Fruit fly (Drosophila melanogaster): ENCODE data around the gene Cnb.

DNA sequence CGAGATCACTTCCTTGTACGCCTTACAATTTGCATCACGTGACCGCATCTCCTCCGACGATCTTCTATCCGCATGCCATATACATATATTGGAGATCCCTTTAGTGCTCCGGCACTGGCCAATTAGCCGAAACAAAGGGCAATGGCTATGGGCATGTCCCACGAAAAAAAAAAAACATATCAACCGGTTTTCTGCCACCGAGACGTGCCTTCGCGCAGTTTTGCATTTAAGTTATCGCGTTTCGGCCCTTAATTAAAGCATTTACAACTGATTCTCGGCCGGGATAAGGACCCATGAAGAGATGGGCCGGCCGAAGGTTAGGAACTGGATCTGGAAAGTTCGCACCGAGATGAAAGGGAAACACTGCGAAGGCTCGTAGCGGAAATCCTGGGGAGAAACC, 47.7 kb upstream of the Cnb start:
- TF ChIP-seq Myc (optimal IDR thresholded peaks at IDR 0.05): no peak
- no peak for TF ChIP-seq insv (optimal IDR thresholded peaks at IDR 0.05)

Measured in Kc167 (cell line).